Fruit fly (Drosophila melanogaster): ENCODE data around the gene CG6179.

The CG6179 gene

DNA sequence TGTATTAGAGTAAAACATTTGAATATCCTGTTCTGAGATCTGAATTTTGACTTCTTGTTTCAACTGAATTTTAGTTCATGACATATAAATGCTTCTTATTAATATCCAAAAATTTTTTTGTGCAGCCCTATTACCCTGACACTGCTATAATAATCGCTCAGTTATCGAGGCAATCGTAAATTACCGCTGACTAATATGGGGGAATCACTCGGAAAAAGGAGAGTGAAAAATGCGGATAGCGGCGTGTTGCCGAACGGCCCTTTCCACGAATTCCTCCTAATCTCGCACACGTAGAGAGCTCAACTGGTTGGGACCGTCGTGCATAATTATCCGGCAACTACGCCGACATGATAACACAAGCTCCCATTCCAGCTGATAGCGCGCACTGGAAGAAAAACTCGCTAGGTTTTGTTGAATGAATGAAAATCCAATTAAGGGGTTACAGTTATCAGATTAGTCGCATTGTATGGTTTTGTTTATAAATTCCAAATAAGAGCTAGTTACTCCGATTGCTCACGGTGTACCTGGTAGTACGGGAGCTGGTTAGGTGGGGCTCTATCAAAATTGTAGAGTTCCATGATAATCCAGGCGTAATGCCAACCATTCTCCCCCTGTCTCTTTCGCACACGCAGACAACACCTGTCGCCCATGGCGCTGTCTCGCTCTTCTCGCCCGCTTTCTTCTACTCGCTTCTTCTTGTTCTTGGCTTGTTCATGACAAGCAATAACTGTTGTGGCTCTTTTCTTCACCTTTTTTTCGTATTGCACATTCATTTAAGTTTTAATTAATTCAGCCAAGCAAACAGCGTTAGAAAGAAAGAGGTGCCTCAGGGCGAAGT, 11.9 kb upstream of the CG6179 start (continued):
- no peak for TF ChIP-seq CG30020 (tag; optimal IDR thresholded peaks at IDR 0.05)
- peak; percentile 71 for TF ChIP-seq CG12219 (GFP tag; optimal IDR thresholded peaks at IDR 0.05)
- TF ChIP-seq CG11504 (tag; optimal IDR thresholded peaks at IDR 0.05) = peak; percentile 60
- TF ChIP-seq croc (GFP tag; conservative IDR thresholded peaks at IDR 0.05) = peak; percentile 12; the same call in 1 of the 3 replicates
- peak; percentile 17 for TF ChIP-seq CG8359 (GFP tag; optimal IDR thresholded peaks at IDR 0.05; ENCODE audit: borderline replicate concordance)
- TF ChIP-seq pita (GFP tag; optimal IDR thresholded peaks at IDR 0.05) = no peak
- peak; percentile 72 for TF ChIP-seq HLH54F (GFP tag; optimal IDR thresholded peaks at IDR 0.05)
- no peak for TF ChIP-seq CG10462 (GFP tag; optimal IDR thresholded peaks at IDR 0.05)
- TF ChIP-seq CG11695 (GFP tag; IDR thresholded peaks at IDR 0.05) = 0 out of 3 replicates have a peak, but pooled peaks have one; percentile 24
- peak; percentile 76 for TF ChIP-seq Fer3 (tag; optimal IDR thresholded peaks at IDR 0.05)
- peak; percentile 69 for TF ChIP-seq dmrt99B (tag; optimal IDR thresholded peaks at IDR 0.05)
- TF ChIP-seq CG9609 (GFP tag; optimal IDR thresholded peaks at IDR 0.05) = peak; percentile 55
- TF ChIP-seq Gug (GFP tag; IDR thresholded peaks at IDR 0.05) = peak; percentile 72
- TF ChIP-seq CG2199 (GFP tag; IDR thresholded peaks at IDR 0.05) = peak; percentile 37; the same call in 1 of the 3 replicates
- TF ChIP-seq scrt (GFP tag; optimal IDR thresholded peaks at IDR 0.05) = peak; percentile 66
- peak; percentile 74 for TF ChIP-seq pho (GFP tag; optimal IDR thresholded peaks at IDR 0.05)
- peak; percentile 67 for TF ChIP-seq CG13296 (GFP tag; optimal IDR thresholded peaks at IDR 0.05)
- peak; percentile 48 for TF ChIP-seq CG9876 (GFP tag; optimal IDR thresholded peaks at IDR 0.05)
- TF ChIP-seq CG10543 (GFP tag; optimal IDR thresholded peaks at IDR 0.05) = peak; percentile 86
- TF ChIP-seq Hmx (GFP tag; optimal IDR thresholded peaks at IDR 0.05) = no peak
- TF ChIP-seq H15 (GFP tag; IDR thresholded peaks at IDR 0.05) = peak; percentile 71
- peak; percentile 24 for TF ChIP-seq Sox100B (GFP tag; optimal IDR thresholded peaks at IDR 0.05)
- TF ChIP-seq CG32532 (GFP tag; IDR thresholded peaks at IDR 0.05) = peak; percentile 84
- TF ChIP-seq CG32767 (GFP tag; IDR thresholded peaks at IDR 0.05) = no peak
- TF ChIP-seq E2f2 (GFP tag; IDR thresholded peaks at IDR 0.05) = no peak
- no peak for TF ChIP-seq CG4424 (GFP tag; optimal IDR thresholded peaks at IDR 0.05)
- no peak for TF ChIP-seq CG15073 (GFP tag; optimal IDR thresholded peaks at IDR 0.05)
- no peak for TF ChIP-seq stwl (tag; optimal IDR thresholded peaks at IDR 0.05)
- peak; percentile 20 for TF ChIP-seq Lhr (GFP tag; optimal IDR thresholded peaks at IDR 0.05)
- peak; percentile 86 for TF ChIP-seq Hey (tag; optimal IDR thresholded peaks at IDR 0.05)
- TF ChIP-seq CG9817 (tag; optimal IDR thresholded peaks at IDR 0.05) = peak; percentile 67
- no peak for TF ChIP-seq run (tag; optimal IDR thresholded peaks at IDR 0.05)
- TF ChIP-seq vfl (GFP tag; optimal IDR thresholded peaks at IDR 0.05) = peak; percentile 60
- peak; percentile 54 for TF ChIP-seq CG8944 (GFP tag; optimal IDR thresholded peaks at IDR 0.05)
- TF ChIP-seq CG1647 (GFP tag; optimal IDR thresholded peaks at IDR 0.05) = peak; percentile 56
- no peak for TF ChIP-seq unc-4 (GFP tag; IDR thresholded peaks at IDR 0.05; ENCODE audit: partially characterized antibody)
- TF ChIP-seq chif (GFP tag; optimal IDR thresholded peaks at IDR 0.05) = peak; percentile 37 to 51
- TF ChIP-seq abd-A (tag; optimal IDR thresholded peaks at IDR 0.05) = no peak
- TF ChIP-seq CG4730 (GFP tag; IDR thresholded peaks at IDR 0.05) = peak; percentile 70
- TF ChIP-seq NfI (GFP tag; optimal IDR thresholded peaks at IDR 0.05) = peak; percentile 62
- TF ChIP-seq klu (GFP tag; IDR thresholded peaks at IDR 0.05) = peak; percentile 24; the same call in 1 of the 2 replicates
- TF ChIP-seq hb (GFP tag; IDR thresholded peaks at IDR 0.05; ENCODE audit: partially characterized antibody) = no peak
- peak; percentile 41; the same call in 1 of the 3 replicates for TF ChIP-seq CG17361 (GFP tag; IDR thresholded peaks at IDR 0.05)
- peak; percentile 61 for TF ChIP-seq Poxn (GFP tag; IDR thresholded peaks at IDR 0.05)
- TF ChIP-seq Atf-2 (GFP tag; optimal IDR thresholded peaks at IDR 0.05) = peak; percentile 48
- no peak for TF ChIP-seq Dfd (GFP tag; optimal IDR thresholded peaks at IDR 0.05)
- no peak for TF ChIP-seq crol (GFP tag; IDR thresholded peaks at IDR 0.05)
- peak; percentile 72 for TF ChIP-seq Side (GFP tag; optimal IDR thresholded peaks at IDR 0.05)
- TF ChIP-seq chinmo (GFP tag; IDR thresholded peaks at IDR 0.05; ENCODE audit: partially characterized antibody) = no peak
